Fruit fly (Drosophila melanogaster) whole organism, embryonic: ENCODE measurements around the gene slif.

Experiments
- CG10431 ChIP-seq: fragments of 200-800 bp; sonication (Bioruptor generic); optimal IDR thresholded peaks from 3 replicates; lab custom pipeline; 2018; ENCODE audit warnings: missing biosample characterization, mild to moderate bottlenecking, missing genetic modification characterization
- CG10959 ChIP-seq: fragments of 200-800 bp; sonication (Bioruptor generic); IDR thresholded peaks from 2 replicates; pipeline ENCODE4 v1.3.6; 2022; ENCODE audit warnings: missing biosample characterization, missing genetic modification characterization
- CG14441 ChIP-seq: fragments of 200-800 bp; sonication (Bioruptor generic); IDR thresholded peaks from 2 replicates; pipeline ENCODE4 v1.3.6; 2022; ENCODE audit warnings: missing biosample characterization, missing genetic modification characterization
- CG15479 ChIP-seq: fragments of 200-800 bp; sonication (Bioruptor generic); optimal IDR thresholded peaks from 3 replicates; lab custom pipeline; 2019; ENCODE audit warnings: missing biosample characterization, mild to moderate bottlenecking, missing genetic modification characterization, moderate library complexity
- CG1602 ChIP-seq: fragments of 200-800 bp; sonication (Bioruptor generic); optimal IDR thresholded peaks from 3 replicates; lab custom pipeline; 2016; ENCODE audit warnings: missing biosample characterization, missing genetic modification characterization
- CG1647 ChIP-seq: fragments of 200-800 bp; sonication (Bioruptor generic); optimal IDR thresholded peaks from 3 replicates; lab custom pipeline; 2016; ENCODE audit warnings: missing biosample characterization, missing genetic modification characterization
- CG16813 ChIP-seq: fragments of 200-800 bp; sonication (Bioruptor generic); IDR thresholded peaks from 3 replicates; pipeline ENCODE4 v1.3.6; 2022; ENCODE audit warnings: missing biosample characterization, missing genetic modification characterization; ENCODE audit not compliant: partially characterized antibody
- CG17802 ChIP-seq: fragments of 200-800 bp; sonication (Bioruptor generic); optimal IDR thresholded peaks from 2 replicates; lab custom pipeline; 2018; ENCODE audit warnings: missing biosample characterization, mild to moderate bottlenecking, missing genetic modification characterization, moderate library complexity
- CG1792 ChIP-seq: fragments of 200-800 bp; sonication (Bioruptor generic); optimal IDR thresholded peaks from 2 replicates; lab custom pipeline; 2016; ENCODE audit warnings: missing biosample characterization, missing genetic modification characterization
- CG18764 ChIP-seq: fragments of 200-800 bp; sonication (Bioruptor generic); optimal IDR thresholded peaks from 3 replicates; lab custom pipeline; 2016; ENCODE audit warnings: missing biosample characterization, missing genetic modification characterization
- CG3281 ChIP-seq: fragments of 200-800 bp; sonication (Bioruptor generic); optimal IDR thresholded peaks from 3 replicates; lab custom pipeline; 2017; ENCODE audit warnings: missing biosample characterization, mild to moderate bottlenecking, missing genetic modification characterization
- CG34224 ChIP-seq: fragments of 200-800 bp; sonication (Bioruptor generic); IDR thresholded peaks from 3 replicates; pipeline ENCODE4 v1.3.6; 2022; ENCODE audit warnings: missing biosample characterization, missing genetic modification characterization; ENCODE audit not compliant: partially characterized antibody
- CG3847 ChIP-seq: fragments of 200-800 bp; sonication (Bioruptor generic); IDR thresholded peaks from 2 replicates; pipeline ENCODE4 v1.3.6; 2022; ENCODE audit warnings: missing biosample characterization, missing genetic modification characterization
- CG4617 ChIP-seq: fragments of 200-800 bp; sonication (Bioruptor generic); optimal IDR thresholded peaks from 3 replicates; lab custom pipeline; 2016; ENCODE audit warnings: missing biosample characterization, missing genetic modification characterization, borderline replicate concordance
- CG4730 ChIP-seq: fragments of 200-800 bp; sonication (Bioruptor generic); IDR thresholded peaks from 2 replicates; pipeline ENCODE4 v1.3.6; 2022; ENCODE audit warnings: missing biosample characterization, missing genetic modification characterization
- CG4854 ChIP-seq: fragments of 200-800 bp; sonication (Bioruptor generic); optimal IDR thresholded peaks from 2 replicates; lab custom pipeline; 2016; ENCODE audit warnings: missing biosample characterization, missing genetic modification characterization, inconsistent platforms
- CG7786 ChIP-seq: fragments of 200-800 bp; sonication (Bioruptor generic); optimal IDR thresholded peaks from 2 replicates; lab custom pipeline; 2016; ENCODE audit warnings: missing biosample characterization, missing genetic modification characterization
- CG8388 ChIP-seq: fragments of 200-800 bp; sonication (Bioruptor generic); optimal IDR thresholded peaks from 2 replicates; lab custom pipeline; 2019; ENCODE audit warnings: missing biosample characterization, mild to moderate bottlenecking, missing genetic modification characterization, moderate library complexity
- Dad ChIP-seq: fragments of 200-800 bp; sonication (Bioruptor generic); optimal IDR thresholded peaks from 3 replicates; lab custom pipeline; 2016; ENCODE audit warnings: missing biosample characterization, missing genetic modification characterization
- Dbx ChIP-seq: fragments of 200-800 bp; sonication (Bioruptor generic); IDR thresholded peaks from 3 replicates; pipeline ENCODE4 v1.3.6; 2022; ENCODE audit warnings: missing biosample characterization, missing genetic modification characterization
- Dp ChIP-seq: fragments of 200-800 bp; sonication (Bioruptor generic); optimal IDR thresholded peaks from 2 replicates; lab custom pipeline; 2018; ENCODE audit warnings: missing biosample characterization, mild to moderate bottlenecking, missing genetic modification characterization, moderate library complexity
- Hr39 ChIP-seq: fragments of >200 bp; optimal IDR thresholded peaks from 2 replicates; lab custom pipeline; 2017
- Hr51 ChIP-seq, 2 experiments: fragments of 200-800 bp; sonication (Bioruptor generic); optimal IDR thresholded peaks; 2 replicates in 1 of 2; 3 replicates in 1 of 2; lab custom pipeline; 2016 to 2018; ENCODE audit warnings: missing biosample characterization in 2 of 2, missing genetic modification characterization in 2 of 2, mild to moderate bottlenecking in 1 of 2, moderate library complexity in 1 of 2
- MESR4 ChIP-seq: fragments of 200-800 bp; sonication (Bioruptor generic); optimal IDR thresholded peaks from 2 replicates; lab custom pipeline; 2018; ENCODE audit warnings: missing biosample characterization, mild to moderate bottlenecking, missing genetic modification characterization, moderate library complexity
- MTF-1 ChIP-seq: fragments of 200-800 bp; sonication (Bioruptor generic); optimal IDR thresholded peaks from 2 replicates; lab custom pipeline; 2018; ENCODE audit warnings: missing biosample characterization, mild to moderate bottlenecking, missing genetic modification characterization, borderline replicate concordance
- NFAT ChIP-seq: fragments of 200-800 bp; sonication (Bioruptor generic); IDR thresholded peaks from 2 replicates; pipeline ENCODE4 v1.3.6; 2022; ENCODE audit warnings: missing biosample characterization, missing genetic modification characterization
- Poxn ChIP-seq: fragments of 200-800 bp; sonication (Bioruptor generic); IDR thresholded peaks from 2 replicates; pipeline ENCODE4 v1.3.6; 2022; ENCODE audit warnings: missing biosample characterization, missing genetic modification characterization
- YL-1 ChIP-seq: fragments of 200-800 bp; sonication (Bioruptor generic); optimal IDR thresholded peaks from 3 replicates; lab custom pipeline; 2017; ENCODE audit warnings: missing biosample characterization, mild to moderate bottlenecking, missing genetic modification characterization
- ab ChIP-seq: fragments of 200-800 bp; sonication (Bioruptor generic); optimal IDR thresholded peaks from 2 replicates; lab custom pipeline; 2016; ENCODE audit warnings: missing biosample characterization, missing genetic modification characterization
- ac ChIP-seq: fragments of 200-800 bp; sonication (Bioruptor generic); optimal IDR thresholded peaks from 3 replicates; lab custom pipeline; 2017; ENCODE audit warnings: missing biosample characterization, mild to moderate bottlenecking, missing genetic modification characterization
- ap ChIP-seq: fragments of 200-800 bp; sonication (Bioruptor generic); IDR thresholded peaks from 2 replicates; pipeline ENCODE4 v1.3.6; 2022; ENCODE audit warnings: missing biosample characterization, missing genetic modification characterization
- bbx ChIP-seq: fragments of 200-800 bp; sonication (Bioruptor generic); IDR thresholded peaks from 2 replicates; pipeline ENCODE4 v1.3.6; 2022; ENCODE audit warnings: missing biosample characterization, missing genetic modification characterization; ENCODE audit not compliant: partially characterized antibody
- cg ChIP-seq: fragments of 200-800 bp; sonication (Bioruptor generic); optimal IDR thresholded peaks from 3 replicates; lab custom pipeline; 2019; ENCODE audit warnings: missing biosample characterization, mild to moderate bottlenecking, missing genetic modification characterization, moderate library complexity
- dan ChIP-seq: fragments of 200-800 bp; sonication (Bioruptor generic); IDR thresholded peaks from 2 replicates; pipeline ENCODE4 v1.3.6; 2022; ENCODE audit warnings: missing biosample characterization, missing genetic modification characterization
- dpn ChIP-seq, 2 experiments: fragments of 200-800 bp; sonication (Bioruptor generic); optimal IDR thresholded peaks; 3 replicates each; lab custom pipeline; 2016; ENCODE audit warnings: missing biosample characterization in 2 of 2, missing genetic modification characterization in 2 of 2
- dysf ChIP-seq: fragments of 200-800 bp; sonication (Bioruptor generic); IDR thresholded peaks from 3 replicates; pipeline ENCODE4 v1.3.6; 2022; ENCODE audit warnings: missing biosample characterization, missing genetic modification characterization
- ems ChIP-seq: fragments of 200-800 bp; sonication (Bioruptor generic); optimal IDR thresholded peaks from 3 replicates; lab custom pipeline; 2016; ENCODE audit warnings: missing biosample characterization, missing genetic modification characterization
- grn ChIP-seq: fragments of 200-800 bp; sonication (Bioruptor generic); optimal IDR thresholded peaks from 3 replicates; lab custom pipeline; 2017; ENCODE audit warnings: missing biosample characterization, missing genetic modification characterization
- h ChIP-seq: fragments of >200 bp; optimal IDR thresholded peaks from 2 replicates; lab custom pipeline; 2017
- her ChIP-seq: fragments of 200-800 bp; sonication (Bioruptor generic); optimal IDR thresholded peaks from 2 replicates; lab custom pipeline; 2016; ENCODE audit warnings: missing biosample characterization, missing genetic modification characterization
- hth ChIP-seq: fragments of >200 bp; optimal IDR thresholded peaks from 2 replicates; lab custom pipeline; 2017; ENCODE audit warnings: inconsistent platforms
- org-1 ChIP-seq: fragments of 200-800 bp; sonication (Bioruptor generic); optimal IDR thresholded peaks from 2 replicates; lab custom pipeline; 2017; ENCODE audit warnings: missing biosample characterization, missing genetic modification characterization
- pfk ChIP-seq: fragments of 200-800 bp; sonication (Bioruptor generic); optimal IDR thresholded peaks from 2 replicates; lab custom pipeline; 2018; ENCODE audit warnings: missing biosample characterization, mild to moderate bottlenecking, missing genetic modification characterization, moderate library complexity
- pnt ChIP-seq: fragments of 200-800 bp; sonication (Bioruptor generic); optimal IDR thresholded peaks from 3 replicates; lab custom pipeline; 2016; ENCODE audit warnings: missing biosample characterization, missing genetic modification characterization
- salm ChIP-seq: fragments of 200-800 bp; sonication (Bioruptor generic); optimal IDR thresholded peaks from 2 replicates; lab custom pipeline; 2018; ENCODE audit warnings: missing biosample characterization, mild to moderate bottlenecking, missing genetic modification characterization
- schlank ChIP-seq: fragments of 200-800 bp; sonication (Bioruptor generic); optimal IDR thresholded peaks from 2 replicates; lab custom pipeline; 2018; ENCODE audit warnings: missing biosample characterization, mild to moderate bottlenecking, missing genetic modification characterization
- sna ChIP-seq: fragments of 200-800 bp; sonication (Bioruptor generic); IDR thresholded peaks from 2 replicates; pipeline ENCODE4 v1.3.6; 2022; ENCODE audit warnings: missing biosample characterization, missing genetic modification characterization; ENCODE audit not compliant: partially characterized antibody
- ssp ChIP-seq: fragments of 200-800 bp; sonication (Bioruptor generic); IDR thresholded peaks from 2 replicates; pipeline ENCODE4 v1.3.6; 2022; ENCODE audit warnings: missing biosample characterization, missing genetic modification characterization
- tin ChIP-seq: fragments of 200-800 bp; sonication (Bioruptor generic); optimal IDR thresholded peaks from 3 replicates; lab custom pipeline; 2016; ENCODE audit warnings: missing biosample characterization, missing genetic modification characterization
- ttk ChIP-seq: fragments of 200-800 bp; sonication (Bioruptor generic); IDR thresholded peaks from 2 replicates; pipeline ENCODE4 v2.1.2; 2022; ENCODE audit warnings: missing biosample characterization, missing genetic modification characterization
- wor ChIP-seq: fragments of 200-800 bp; sonication (Bioruptor generic); IDR thresholded peaks from 2 replicates; pipeline ENCODE4 v1.3.6; 2022; ENCODE audit warnings: missing biosample characterization, missing genetic modification characterization
- zen ChIP-seq: fragments of 200-800 bp; sonication (Bioruptor generic); optimal IDR thresholded peaks from 3 replicates; lab custom pipeline; 2018; ENCODE audit warnings: missing biosample characterization, mild to moderate bottlenecking, missing genetic modification characterization, moderate library complexity

Gene slif

DNA sequence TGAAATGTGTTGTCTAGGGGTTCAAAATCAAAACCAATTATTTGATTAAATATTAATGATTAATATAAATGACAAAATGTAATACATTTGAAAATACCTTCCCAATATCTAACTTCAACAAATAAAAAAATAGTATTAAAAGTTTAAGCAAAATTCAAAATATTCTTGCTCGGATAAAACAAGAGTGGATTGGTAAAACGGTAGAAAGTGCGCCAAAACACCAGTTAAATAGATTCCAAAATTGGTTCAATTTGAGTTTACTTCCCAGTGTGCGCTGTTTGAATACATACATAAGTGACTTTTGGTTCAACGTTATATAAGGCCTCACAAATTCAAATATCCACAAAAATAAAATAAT, 15.8 kb upstream of the slif start (continued):
- TF ChIP-seq CG15479 (GFP tag; lab: Kevin White, UChicago), result no peak
- peak; percentile 52; the same call in 1 of the 2 replicates for TF ChIP-seq CG4730 (GFP tag; lab: Robert Waterston, UW)
- no peak for TF ChIP-seq sna (GFP tag; lab: Robert Waterston, UW)
- no peak for TF ChIP-seq MTF-1
- peak; percentile 27 for TF ChIP-seq CG1602 (GFP tag; lab: Kevin White, UChicago)
- TF ChIP-seq ems, result peak; percentile 9
- peak; percentile 76 for TF ChIP-seq CG3281
- TF ChIP-seq dan, result no peak
- peak; percentile 51; the same call in 1 of the 3 replicates for TF ChIP-seq Dbx (GFP tag; lab: Robert Waterston, UW)
- TF ChIP-seq YL-1, result no peak
- TF ChIP-seq org-1 (GFP tag; lab: Kevin White, UChicago), result peak; percentile 68
- TF ChIP-seq Hr39, result no peak
- TF ChIP-seq dpn (GFP tag; optimal IDR thresholded peaks at IDR 0.05; lab: Kevin White, UChicago), result peak; percentile 7 to 69
- TF ChIP-seq grn (GFP tag; lab: Kevin White, UChicago), result no peak
- TF ChIP-seq CG17802 (tag; lab: Kevin White, UChicago), result no peak
- peak; percentile 3 for TF ChIP-seq zen (tag; lab: Kevin White, UChicago)
- peak; percentile 63 for TF ChIP-seq CG8388 (GFP tag; lab: Kevin White, UChicago)
- TF ChIP-seq CG14441 (GFP tag; lab: Robert Waterston, UW), result peak; percentile 59
- TF ChIP-seq salm (tag; lab: Kevin White, UChicago), result peak; percentile 70
- peak; percentile 73 for TF ChIP-seq dysf (GFP tag; lab: Robert Waterston, UW)
- TF ChIP-seq her (GFP tag; lab: Kevin White, UChicago), result no peak
- TF ChIP-seq ac (GFP tag; lab: Kevin White, UChicago), result no peak
- TF ChIP-seq cg (GFP tag; lab: Kevin White, UChicago), result no peak
- TF ChIP-seq Dad, result no peak
- no peak for TF ChIP-seq CG1792 (GFP tag; lab: Kevin White, UChicago)
- TF ChIP-seq pfk, result no peak
- TF ChIP-seq CG7786 (GFP tag; lab: Kevin White, UChicago), result no peak
- TF ChIP-seq CG18764 (GFP tag; lab: Kevin White, UChicago), result no peak
- TF ChIP-seq schlank (tag; lab: Kevin White, UChicago), result no peak
- peak; percentile 54 for TF ChIP-seq ttk
- TF ChIP-seq CG3847 (GFP tag; lab: Robert Waterston, UW), result peak; percentile 70
- TF ChIP-seq Poxn (GFP tag; lab: Robert Waterston, UW), result no peak
- TF ChIP-seq CG34224, result no peak
- TF ChIP-seq h, result no peak
- TF ChIP-seq tin (GFP tag; lab: Kevin White, UChicago), result peak; percentile 31
- TF ChIP-seq CG4617 (GFP tag; lab: Kevin White, UChicago), result no peak
- TF ChIP-seq pnt (GFP tag; lab: Kevin White, UChicago), result no peak
- peak; percentile 19; the same call in 1 of the 2 replicates for TF ChIP-seq NFAT (GFP tag; lab: Robert Waterston, UW)
- TF ChIP-seq ssp (GFP tag; lab: Robert Waterston, UW), result 0 out of 2 replicates have a peak, but pooled peaks have one; percentile 15
- peak; percentile 56 for TF ChIP-seq wor (GFP tag; lab: Robert Waterston, UW)
- TF ChIP-seq ab, result no peak
- no peak for TF ChIP-seq CG16813 (GFP tag; lab: Robert Waterston, UW)
- TF ChIP-seq CG4854 (GFP tag; lab: Kevin White, UChicago), result peak; percentile 21
- no peak for TF ChIP-seq bbx (GFP tag; lab: Robert Waterston, UW)
- peak; percentile 65 for TF ChIP-seq ap (GFP tag; lab: Robert Waterston, UW)
- TF ChIP-seq CG10959, result no peak
- no peak for TF ChIP-seq Dp
- TF ChIP-seq CG1647 (GFP tag; lab: Kevin White, UChicago), result peak; percentile 26
- TF ChIP-seq hth (lab: Kevin White, UChicago), result no peak
- no peak for TF ChIP-seq MESR4 (GFP tag; lab: Kevin White, UChicago)
- peak in 1 of 2 experiments; percentile 91 for TF ChIP-seq Hr51 (GFP tag; optimal IDR thresholded peaks at IDR 0.05; lab: Kevin White, UChicago)
- TF ChIP-seq CG10431 (GFP tag; lab: Kevin White, UChicago), result no peak
